Fruit fly (Drosophila melanogaster): ENCODE data around the gene Bin1.

Gene Bin1

dm6 chr3R:16148712-16149111 lies 40.7 kb downstream of the Bin1 start:
- TF ChIP-seq CG11762 (GFP tag; optimal IDR thresholded peaks at IDR 0.05; ENCODE audit: insufficient read depth) (no peak), Sox102F (GFP tag; optimal IDR thresholded peaks at IDR 0.05) (no peak), CG10631 (GFP tag; optimal IDR thresholded peaks at IDR 0.05) (no peak), fkh (GFP tag; optimal IDR thresholded peaks at IDR 0.05) (no peak), Gug (GFP tag; IDR thresholded peaks at IDR 0.05) (no peak), ss (GFP tag; optimal IDR thresholded peaks at IDR 0.05) (no peak), CG8632 (GFP tag; optimal IDR thresholded peaks at IDR 0.05) (no peak), CG4318 (GFP tag; optimal IDR thresholded peaks at IDR 0.05) (no peak)

- TF ChIP-seq Sox14 (GFP tag; optimal IDR thresholded peaks at IDR 0.05) (peak; percentile 26), dac (GFP tag; optimal IDR thresholded peaks at IDR 0.05) (peak; percentile 62), pdm3 (GFP tag; optimal IDR thresholded peaks at IDR 0.05) (peak; percentile 39), CG9139 (GFP tag; optimal IDR thresholded peaks at IDR 0.05) (no peak), Hr4 (GFP tag; optimal IDR thresholded peaks at IDR 0.05) (peak; percentile 64), Eip75B (GFP tag; optimal IDR thresholded peaks at IDR 0.05) (peak; percentile 45), spab (GFP tag; optimal IDR thresholded peaks at IDR 0.05) (no peak), Sox15 (GFP tag; optimal IDR thresholded peaks at IDR 0.05) (peak; percentile 28), Eip78C (GFP tag) (peak; percentile 85), CG3919 (GFP tag; optimal IDR thresholded peaks at IDR 0.05) (peak; percentile 65), CG11902 (GFP tag; optimal IDR thresholded peaks at IDR 0.05) (peak; percentile 9), svp (GFP tag) (no peak), esn (GFP tag; optimal IDR thresholded peaks at IDR 0.05) (peak; percentile 79), CG11762 (GFP tag; optimal IDR thresholded peaks at IDR 0.05; ENCODE audit: insufficient read depth) (no peak), topi (GFP tag; optimal IDR thresholded peaks at IDR 0.05) (peak; percentile 72), eg (GFP tag; IDR thresholded peaks at IDR 0.05) (peak; percentile 29; the same call in 1 of the 3 replicates), dsx (GFP tag; optimal IDR thresholded peaks at IDR 0.05; ENCODE audit: poor library complexity, severe bottlenecking) (no peak), CG10669 (GFP tag; optimal IDR thresholded peaks at IDR 0.05) (no peak), CG15336 (GFP tag; IDR thresholded peaks at IDR 0.05) (no peak), vri (GFP tag; optimal IDR thresholded peaks at IDR 0.05) (peak; percentile 100), CG6808 (GFP tag; optimal IDR thresholded peaks at IDR 0.05) (no peak), salr (GFP tag; optimal IDR thresholded peaks at IDR 0.05) (peak; percentile 12 to 50), lz (GFP tag; optimal IDR thresholded peaks at IDR 0.05) (peak; percentile 70), fkh (GFP tag; optimal IDR thresholded peaks at IDR 0.05) (peak; percentile 88), CG6792 (GFP tag; optimal IDR thresholded peaks at IDR 0.05) (peak; percentile 1), Sox102F (GFP tag; optimal IDR thresholded peaks at IDR 0.05) (peak; percentile 12), CG8119 (GFP tag; IDR thresholded peaks at IDR 0.05) (no peak), Met (GFP tag; optimal IDR thresholded peaks at IDR 0.05) (no peak), CG10631 (GFP tag; optimal IDR thresholded peaks at IDR 0.05) (no peak), CG34406 (GFP tag; optimal IDR thresholded peaks at IDR 0.05) (no peak), CG7368 (GFP tag; optimal IDR thresholded peaks at IDR 0.05) (no peak), cyc (GFP tag; optimal IDR thresholded peaks at IDR 0.05) (peak; percentile 61), fd59A (GFP tag; optimal IDR thresholded peaks at IDR 0.05) (no peak), Smox (GFP tag; optimal IDR thresholded peaks at IDR 0.05) (peak; percentile 32), CG31627 (GFP tag; optimal IDR thresholded peaks at IDR 0.05) (peak; percentile 74), CG16779 (tag; optimal IDR thresholded peaks at IDR 0.05) (no peak), CG4318 (GFP tag; optimal IDR thresholded peaks at IDR 0.05) (no peak), Gug (GFP tag; IDR thresholded peaks at IDR 0.05) (no peak), CG11294 (GFP tag; IDR thresholded peaks at IDR 0.05) (peak; percentile 50), Hr39 (GFP tag; optimal IDR thresholded peaks at IDR 0.05) (peak; percentile 77), Ets21C (GFP tag; optimal IDR thresholded peaks at IDR 0.05) (peak; percentile 70), CG6163 (GFP tag; IDR thresholded peaks at IDR 0.05) (peak; percentile 45; the same call in 1 of the 3 replicates), Lpt (GFP tag; optimal IDR thresholded peaks at IDR 0.05) (peak; percentile 3), Ets96B (tag; optimal IDR thresholded peaks at IDR 0.05) (no peak), Hr38 (GFP tag; optimal IDR thresholded peaks at IDR 0.05) (no peak), Eip93F (GFP tag; optimal IDR thresholded peaks at IDR 0.05) (no peak)
Measured at dm6 chr3R:16146632-16147453, 42.5 kb downstream of the Bin1 start, which contains the start of the genes Mic26-27 and CG5916. TSS of gene Mic26-27 (minus strand) at chr3R:16146855. TSS of gene CG5916 (plus strand) at chr3R:16147029.

All from whole organism, prepupa.